Worm (Caenorhabditis elegans): Measurements from ENCODE around the gene T13A10.2.

ce11 chrIV:6206294-6206776 is 46.8 kb upstream of the T13A10.2 start, which contains the start of gene C49A9.10:
- TF ChIP-seq ama-1 (optimal IDR thresholded peaks at IDR 0.05) (no peak), hmbx-1 (tag; optimal IDR thresholded peaks at IDR 0.05) (no peak), tbx-37 (GFP tag; conservative IDR thresholded peaks at IDR 0.05) (peak; percentile 90), hmg-4 (GFP tag; optimal IDR thresholded peaks at IDR 0.05) (no peak), F13C5.2 (tag; optimal IDR thresholded peaks at IDR 0.05) (peak; percentile 35), scrt-1 (GFP tag; IDR thresholded peaks at IDR 0.05) (0 out of 2 replicates have a peak, but pooled peaks have one; percentile 23), aly-1 (tag; optimal IDR thresholded peaks at IDR 0.05) (no peak), hnd-1 (tag; optimal IDR thresholded peaks at IDR 0.05) (no peak)

Data from whole organism, early embryonic.